Worm (Caenorhabditis elegans) whole organism, L2 larva: ENCODE data around the gene srg-8.

Experiments used
- C34F6.9 ChIP-seq: fragments of 150-350 bp; optimal IDR thresholded peaks from 2 replicates; lab custom pipeline; 2014; ENCODE audit warnings: missing biosample characterization, missing genetic modification characterization
- F13H6.1 ChIP-seq: sonication (generic microtip); optimal IDR thresholded peaks from 2 replicates; lab custom pipeline; 2016; ENCODE audit warnings: missing genetic modification characterization, missing compliant biosample characterization
- R02D3.7 ChIP-seq: fragments of 150-350 bp; optimal IDR thresholded peaks from 2 replicates; lab custom pipeline; 2014; ENCODE audit warnings: missing biosample characterization, missing genetic modification characterization
- Y55F3AM.14 ChIP-seq: fragments of 200-800 bp; sonication (Bioruptor generic); optimal IDR thresholded peaks from 2 replicates; lab custom pipeline; 2018; ENCODE audit warnings: mild to moderate bottlenecking, missing genetic modification characterization, missing compliant biosample characterization
- ZK546.5 ChIP-seq: sonication (generic microtip); optimal IDR thresholded peaks from 2 replicates; lab custom pipeline; 2017; ENCODE audit warnings: missing biosample characterization, missing genetic modification characterization
- alr-1 ChIP-seq: fragments of 150-350 bp; optimal IDR thresholded peaks from 2 replicates; lab custom pipeline; 2014; ENCODE audit warnings: missing biosample characterization, missing genetic modification characterization
- aly-2 ChIP-seq: fragments of 150-350 bp; optimal IDR thresholded peaks from 2 replicates; lab custom pipeline; 2014; ENCODE audit warnings: missing biosample characterization, missing genetic modification characterization
- ama-1 ChIP-seq: fragments of 150-350 bp; optimal IDR thresholded peaks from 2 replicates; lab custom pipeline; 2018; ENCODE audit warnings: inconsistent platforms
- blmp-1 ChIP-seq: sonication (generic microtip); optimal IDR thresholded peaks from 2 replicates; lab custom pipeline; 2017; ENCODE audit warnings: missing genetic modification characterization, mild to moderate bottlenecking, missing compliant biosample characterization, antibody characterized with exemption, moderate library complexity; ENCODE audit not compliant: insufficient read depth
- ceh-16 ChIP-seq: fragments of 150-350 bp; optimal IDR thresholded peaks from 2 replicates; lab custom pipeline; 2014; ENCODE audit warnings: missing biosample characterization, missing genetic modification characterization
- ceh-82 ChIP-seq: fragments of 150-350 bp; optimal IDR thresholded peaks from 2 replicates; lab custom pipeline; 2014; ENCODE audit warnings: missing biosample characterization, missing genetic modification characterization
- crh-2 ChIP-seq: sonication (generic microtip); optimal IDR thresholded peaks from 2 replicates; lab custom pipeline; 2017; ENCODE audit warnings: missing biosample characterization, missing genetic modification characterization
- dmd-4 ChIP-seq: sonication (generic microtip); optimal IDR thresholded peaks from 2 replicates; lab custom pipeline; 2017; ENCODE audit warnings: missing biosample characterization, missing genetic modification characterization
- egl-27 ChIP-seq: sonication (generic microtip); optimal IDR thresholded peaks from 3 replicates; lab custom pipeline; 2017; ENCODE audit warnings: missing biosample characterization, missing genetic modification reagents, missing genetic modification characterization
- elt-1 ChIP-seq: fragments of 150-350 bp; optimal IDR thresholded peaks from 2 replicates; lab custom pipeline; 2014; ENCODE audit warnings: missing biosample characterization, missing genetic modification characterization
- elt-3 ChIP-seq: sonication (generic microtip); optimal IDR thresholded peaks from 2 replicates; lab custom pipeline; 2017; ENCODE audit warnings: missing biosample characterization, missing genetic modification characterization
- fos-1 ChIP-seq: fragments of 150-350 bp; optimal IDR thresholded peaks from 2 replicates; lab custom pipeline; 2014; ENCODE audit warnings: missing biosample characterization, missing genetic modification characterization
- lin-11 ChIP-seq: fragments of 150-350 bp; sonication (generic microtip); optimal IDR thresholded peaks from 2 replicates; lab custom pipeline; 2014; ENCODE audit warnings: missing biosample characterization, missing genetic modification characterization, inconsistent platforms, mixed read lengths
- lin-13 ChIP-seq: fragments of 150-350 bp; optimal IDR thresholded peaks from 2 replicates; lab custom pipeline; 2014; ENCODE audit warnings: missing biosample characterization, missing genetic modification reagents, missing genetic modification characterization
- lin-39 ChIP-seq: fragments of 150-350 bp; optimal IDR thresholded peaks from 2 replicates; lab custom pipeline; 2014; ENCODE audit warnings: missing biosample characterization, missing genetic modification reagents, missing genetic modification characterization
- lsy-2 ChIP-seq, 2 experiments: fragments of 150-350 bp in 1 of 2; sonication (generic microtip) in 1 of 2; optimal IDR thresholded peaks; 2 replicates each; lab custom pipeline; 2014 to 2017; ENCODE audit warnings: missing biosample characterization in 2 of 2, missing genetic modification characterization in 2 of 2
- mab-5 ChIP-seq: fragments of 150-350 bp; optimal IDR thresholded peaks from 2 replicates; lab custom pipeline; 2014; ENCODE audit warnings: missing biosample characterization, missing genetic modification characterization
- mbf-1 ChIP-seq: sonication (generic microtip); optimal IDR thresholded peaks from 2 replicates; lab custom pipeline; 2017; ENCODE audit warnings: missing biosample characterization, missing genetic modification characterization
- mdl-1 ChIP-seq, 2 experiments: fragments of 150-350 bp in 1 of 2; sonication (generic microtip) in 1 of 2; optimal IDR thresholded peaks; 2 replicates each; lab custom pipeline; 2017; ENCODE audit warnings: missing biosample characterization in 2 of 2, missing genetic modification characterization in 2 of 2
- nhr-10 ChIP-seq: sonication (generic microtip); optimal IDR thresholded peaks from 2 replicates; lab custom pipeline; 2017; ENCODE audit warnings: missing biosample characterization, missing genetic modification characterization
- nhr-11 ChIP-seq: fragments of 150-350 bp; optimal IDR thresholded peaks from 2 replicates; lab custom pipeline; 2014; ENCODE audit warnings: missing biosample characterization, missing genetic modification characterization
- nhr-12 ChIP-seq: fragments of 150-350 bp; optimal IDR thresholded peaks from 2 replicates; lab custom pipeline; 2014; ENCODE audit warnings: missing biosample characterization, missing genetic modification characterization
- nhr-129 ChIP-seq: fragments of 150-350 bp; optimal IDR thresholded peaks from 2 replicates; lab custom pipeline; 2014; ENCODE audit warnings: missing biosample characterization, missing genetic modification characterization
- nhr-21 ChIP-seq: fragments of 150-350 bp; optimal IDR thresholded peaks from 2 replicates; lab custom pipeline; 2014; ENCODE audit warnings: missing biosample characterization, missing genetic modification characterization
- nhr-23 ChIP-seq: fragments of 150-350 bp; optimal IDR thresholded peaks from 2 replicates; lab custom pipeline; 2014; ENCODE audit warnings: missing biosample characterization, missing genetic modification reagents, missing genetic modification characterization
- nhr-237 ChIP-seq: fragments of 150-350 bp; optimal IDR thresholded peaks from 2 replicates; lab custom pipeline; 2014; ENCODE audit warnings: missing biosample characterization, missing genetic modification characterization
- nhr-25 ChIP-seq: fragments of 150-350 bp; sonication (generic microtip); optimal IDR thresholded peaks from 3 replicates; lab custom pipeline; 2014; ENCODE audit warnings: missing biosample characterization, missing genetic modification characterization
- nhr-6 ChIP-seq: fragments of 150-350 bp; optimal IDR thresholded peaks from 2 replicates; lab custom pipeline; 2014; ENCODE audit warnings: missing biosample characterization, missing genetic modification characterization
- nhr-77 ChIP-seq: fragments of 150-350 bp; optimal IDR thresholded peaks from 2 replicates; lab custom pipeline; 2014; ENCODE audit warnings: missing biosample characterization, missing genetic modification characterization
- sem-4 ChIP-seq: fragments of 150-350 bp; optimal IDR thresholded peaks from 2 replicates; lab custom pipeline; 2014; ENCODE audit warnings: missing biosample characterization, missing genetic modification reagents, missing genetic modification characterization
- skn-1 ChIP-seq: sonication (generic microtip); optimal IDR thresholded peaks from 2 replicates; lab custom pipeline; 2017; ENCODE audit warnings: missing biosample characterization, missing genetic modification characterization
- sma-3 ChIP-seq: sonication (generic microtip); optimal IDR thresholded peaks from 2 replicates; lab custom pipeline; 2016; ENCODE audit warnings: missing genetic modification reagents, missing genetic modification characterization, missing compliant biosample characterization
- sma-9 ChIP-seq, 2 experiments: fragments of 150-350 bp in 1 of 2; sonication (generic microtip) in 1 of 2; optimal IDR thresholded peaks; 2 replicates each; lab custom pipeline; 2014 to 2016; ENCODE audit warnings: missing genetic modification characterization in 2 of 2, mild to moderate bottlenecking in 1 of 2, missing biosample characterization in 1 of 2, missing compliant biosample characterization in 1 of 2, missing genetic modification reagents in 1 of 2, moderate library complexity in 1 of 2
- snpc-4 ChIP-seq: fragments of 150-350 bp; optimal IDR thresholded peaks from 2 replicates; lab custom pipeline; 2014; ENCODE audit warnings: missing biosample characterization, missing genetic modification characterization
- unc-39 ChIP-seq: fragments of 150-350 bp; optimal IDR thresholded peaks from 2 replicates; lab custom pipeline; 2014; ENCODE audit warnings: missing biosample characterization, missing genetic modification characterization
- unc-55 ChIP-seq: fragments of 150-350 bp; sonication (generic microtip); optimal IDR thresholded peaks from 3 replicates; lab custom pipeline; 2014; ENCODE audit warnings: missing biosample characterization, missing genetic modification reagents, missing genetic modification characterization
- unc-62 ChIP-seq: fragments of 150-350 bp; optimal IDR thresholded peaks from 2 replicates; lab custom pipeline; 2014; ENCODE audit warnings: missing biosample characterization, missing genetic modification reagents, missing genetic modification characterization
- zag-1 ChIP-seq: fragments of 150-350 bp; optimal IDR thresholded peaks from 2 replicates; lab custom pipeline; 2014; ENCODE audit warnings: missing biosample characterization, missing genetic modification characterization
- ztf-1 ChIP-seq: fragments of 200-800 bp; sonication (Bioruptor generic); conservative IDR thresholded peaks from 2 replicates; pipeline ENCODE4 v1.3.6; 2022; ENCODE audit warnings: missing genetic modification characterization, missing compliant biosample characterization
- ztf-11 ChIP-seq: sonication (generic microtip); optimal IDR thresholded peaks from 2 replicates; lab custom pipeline; 2017; ENCODE audit warnings: missing biosample characterization, missing genetic modification characterization
- ztf-4 ChIP-seq: fragments of 150-350 bp; optimal IDR thresholded peaks from 2 replicates; lab custom pipeline; 2014; ENCODE audit warnings: missing biosample characterization, missing genetic modification characterization

Gene srg-8

DNA sequence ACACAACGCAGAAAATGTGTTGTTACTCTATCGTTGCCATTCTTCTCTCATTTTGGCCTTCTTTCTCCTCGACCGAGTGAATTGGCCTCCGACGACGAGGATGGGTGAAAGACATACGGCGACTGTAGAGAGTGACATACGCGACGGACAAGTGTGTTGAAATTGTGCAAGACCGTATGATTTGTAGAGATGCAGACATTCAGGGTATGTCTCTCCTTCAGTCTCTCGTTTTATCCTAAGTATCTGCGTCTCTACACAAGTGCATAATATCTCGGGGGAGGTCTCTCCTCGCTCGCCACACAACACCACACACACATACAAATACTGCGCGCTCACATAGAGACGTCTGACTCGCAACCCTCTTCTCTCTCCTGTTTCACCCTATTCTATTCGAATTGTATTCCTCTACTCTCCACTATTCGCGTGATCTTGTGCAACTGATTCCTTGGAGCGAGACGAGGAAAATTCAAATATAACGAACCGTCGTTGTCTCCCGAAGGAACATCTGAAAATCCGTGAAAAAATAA is 25.5 kb upstream of the srg-8 start, which contains the start of gene hmg-1.2 (continued):
- TF ChIP-seq nhr-129 (tag; lab: Kevin White, UChicago) = peak; percentile 93
- peak; percentile 95 for TF ChIP-seq F13H6.1 (tag; lab: Kevin White, UChicago)
- peak; percentile 89 for TF ChIP-seq nhr-21 (tag; lab: Kevin White, UChicago)
- no peak for TF ChIP-seq nhr-11 (tag; lab: Kevin White, UChicago)
- no peak for TF ChIP-seq R02D3.7 (tag; lab: Kevin White, UChicago)
- TF ChIP-seq lin-11 (tag; lab: Kevin White, UChicago) = peak; percentile 43
- peak; percentile 5 for TF ChIP-seq ZK546.5 (tag; lab: Kevin White, UChicago)
- TF ChIP-seq mdl-1 (tag; optimal IDR thresholded peaks at IDR 0.05; lab: Kevin White, UChicago) = peak; percentile 54 to 75
- no peak for TF ChIP-seq elt-3
- TF ChIP-seq lsy-2 (tag; optimal IDR thresholded peaks at IDR 0.05; lab: Kevin White, UChicago) = peak; percentile 27 to 83
- peak; percentile 66 for TF ChIP-seq snpc-4 (tag; lab: Kevin White, UChicago)
- peak; percentile 76 for TF ChIP-seq blmp-1 (tag; lab: Kevin White, UChicago)
- peak; percentile 35 for TF ChIP-seq alr-1 (tag; lab: Kevin White, UChicago)
- TF ChIP-seq ztf-1 (GFP tag; lab: Robert Waterston, UW) = no peak
- TF ChIP-seq nhr-10 (tag; lab: Kevin White, UChicago) = no peak

DNA sequence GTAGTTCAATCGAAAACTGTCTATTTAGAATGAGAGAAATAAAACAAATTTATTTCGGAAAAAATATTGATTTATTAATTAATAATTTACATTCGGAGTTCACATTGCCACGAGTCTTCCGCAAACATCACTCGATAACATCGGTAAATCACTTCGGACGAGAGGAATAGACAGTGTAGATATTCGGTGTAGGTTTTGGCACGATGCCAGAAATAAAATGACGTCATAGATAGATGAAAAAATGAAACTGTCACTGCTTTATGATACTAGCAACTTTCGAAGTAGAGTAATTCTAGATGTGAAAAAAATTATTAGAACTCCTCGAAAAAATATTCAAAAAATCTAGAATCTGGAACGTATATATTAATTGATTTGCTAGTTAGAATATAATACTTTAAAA is 24.8 kb upstream of the srg-8 start:
- TF ChIP-seq sma-9 (GFP tag; optimal IDR thresholded peaks at IDR 0.05; lab: Kevin White, UChicago) (peak; percentile 3), sma-9 (tag; optimal IDR thresholded peaks at IDR 0.05; lab: Kevin White, UChicago) (no peak), elt-1 (tag; lab: Kevin White, UChicago) (no peak)
- TF ChIP-seq, all 48 proteins: peak for 1

DNA sequence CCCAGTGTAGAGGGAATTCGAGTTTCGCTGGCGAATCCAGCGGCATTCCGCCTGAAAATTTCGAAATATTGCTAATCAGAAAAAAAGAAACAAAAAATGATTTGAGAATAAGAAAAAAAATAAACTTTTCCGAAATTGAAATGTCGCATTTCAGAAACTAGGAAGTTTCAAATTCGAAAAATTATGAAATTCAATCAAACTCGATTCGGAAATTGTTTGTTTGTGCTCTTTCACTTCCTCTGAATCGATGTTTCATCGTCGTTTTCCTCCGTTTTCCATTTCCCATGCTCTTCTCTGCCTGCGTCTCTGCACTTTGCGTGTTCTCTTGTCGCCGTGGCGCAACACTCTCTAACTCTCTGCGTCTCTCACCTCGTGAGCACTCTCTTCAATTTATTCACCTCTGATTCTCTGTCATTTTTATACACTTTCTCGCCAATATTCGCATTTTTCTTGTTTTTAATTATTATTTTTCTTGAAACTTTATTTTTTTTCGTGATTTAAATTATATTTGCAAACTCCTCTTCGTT is 23.7 kb upstream of the srg-8 start, which contains the start of gene C18F10.7:
C18F10.7 (minus strand) TSS at position 51 of the 527 bp plus-strand sequence.
- TF ChIP-seq crh-2 (tag; lab: Kevin White, UChicago) = peak; percentile 66
- peak; percentile 91 for TF ChIP-seq sma-9 (GFP tag; optimal IDR thresholded peaks at IDR 0.05; lab: Kevin White, UChicago)
- TF ChIP-seq sma-9 (tag; optimal IDR thresholded peaks at IDR 0.05; lab: Kevin White, UChicago) = no peak
- no peak for TF ChIP-seq ztf-11 (tag; lab: Kevin White, UChicago)
- no peak for TF ChIP-seq ama-1 (lab: Kevin White, UChicago)
- TF ChIP-seq lin-39 (tag; lab: Kevin White, UChicago) = no peak
- TF ChIP-seq ceh-16 (tag; lab: Kevin White, UChicago) = no peak
- TF ChIP-seq lin-11 (tag; lab: Kevin White, UChicago) = no peak
- TF ChIP-seq nhr-25 (tag; lab: Kevin White, UChicago) = no peak
- TF ChIP-seq nhr-12 (tag; lab: Kevin White, UChicago) = no peak
- TF ChIP-seq sma-3 (GFP tag; lab: Kevin White, UChicago) = peak; percentile 30
- peak; percentile 49 for TF ChIP-seq lin-13 (GFP tag; lab: Kevin White, UChicago)
- no peak for TF ChIP-seq blmp-1 (tag; lab: Kevin White, UChicago)
- TF ChIP-seq unc-39 = no peak
- no peak for TF ChIP-seq nhr-77 (tag; lab: Kevin White, UChicago)
- TF ChIP-seq fos-1 (tag; lab: Kevin White, UChicago) = peak; percentile 54
- TF ChIP-seq mdl-1 (tag; optimal IDR thresholded peaks at IDR 0.05; lab: Kevin White, UChicago) = peak; percentile 85 to 90
- no peak for TF ChIP-seq nhr-10 (tag; lab: Kevin White, UChicago)
- no peak for TF ChIP-seq skn-1 (tag; lab: Kevin White, UChicago)
- TF ChIP-seq nhr-129 (tag; lab: Kevin White, UChicago) = peak; percentile 57
- TF ChIP-seq dmd-4 (tag; lab: Kevin White, UChicago) = no peak
- no peak for TF ChIP-seq ZK546.5 (tag; lab: Kevin White, UChicago)
- TF ChIP-seq nhr-6 (tag; lab: Kevin White, UChicago) = no peak
- peak; percentile 55 for TF ChIP-seq egl-27
- TF ChIP-seq elt-1 (tag; lab: Kevin White, UChicago) = no peak
- TF ChIP-seq ztf-4 (tag; lab: Kevin White, UChicago) = no peak
- TF ChIP-seq Y55F3AM.14 (GFP tag; lab: Kevin White, UChicago) = no peak
- TF ChIP-seq alr-1 (tag; lab: Kevin White, UChicago) = no peak
- no peak for TF ChIP-seq nhr-237 (tag; lab: Kevin White, UChicago)
- peak; percentile 87 for TF ChIP-seq C34F6.9 (tag; lab: Kevin White, UChicago)
- no peak for TF ChIP-seq ztf-1 (GFP tag; lab: Robert Waterston, UW)
- peak; percentile 74 for TF ChIP-seq unc-55 (GFP tag; lab: Kevin White, UChicago)
- TF ChIP-seq aly-2 = no peak
- no peak for TF ChIP-seq ceh-82 (tag; lab: Kevin White, UChicago)
- TF ChIP-seq R02D3.7 (tag; lab: Kevin White, UChicago) = peak; percentile 2
- no peak for TF ChIP-seq nhr-21 (tag; lab: Kevin White, UChicago)
- no peak for TF ChIP-seq nhr-23 (tag; lab: Kevin White, UChicago)
- peak; percentile 70 for TF ChIP-seq F13H6.1 (tag; lab: Kevin White, UChicago)
- TF ChIP-seq zag-1 (tag; lab: Kevin White, UChicago) = no peak
- peak; percentile 61 for TF ChIP-seq mab-5 (tag; lab: Kevin White, UChicago)
- no peak for TF ChIP-seq mbf-1 (tag; lab: Kevin White, UChicago)
- TF ChIP-seq sem-4 (tag; lab: Kevin White, UChicago) = peak; percentile 80
- TF ChIP-seq elt-3 = no peak
- TF ChIP-seq unc-62 (GFP tag; lab: Kevin White, UChicago) = no peak
